Worm (Caenorhabditis elegans): ENCODE results near the gene nlp-28.
A peak's percentile ranks its signal among the peaks of the same experiment; 100 is the strongest.

nlp-28 gene

DNA sequence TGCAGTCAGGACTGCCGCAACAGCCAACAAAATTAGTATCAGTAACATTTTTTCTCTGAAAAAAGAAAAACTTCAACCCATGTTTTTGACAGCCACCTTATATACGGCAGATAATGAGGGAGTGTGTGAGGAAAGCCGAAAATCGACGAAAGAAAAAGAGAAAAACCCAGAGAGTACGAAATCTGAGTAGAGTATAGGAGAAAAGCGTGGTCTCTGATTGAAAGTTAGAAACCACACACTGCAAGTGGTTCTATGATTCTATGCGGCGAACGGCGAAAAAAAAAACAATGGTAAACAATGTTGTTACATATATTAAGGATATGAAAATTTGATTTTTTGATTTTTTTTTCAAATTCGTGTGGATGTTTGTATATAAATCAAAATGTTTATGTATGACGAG, 19.9 kb upstream of the nlp-28 start, which contains the start of gene cyp-34A8:
Gene cyp-34A8 (minus strand): TSS at position 62 of the 400 bp plus-strand sequence.
- TF ChIP-seq alr-1 (tag; optimal IDR thresholded peaks at IDR 0.05; ENCODE audit: borderline replicate concordance) (no peak), nhr-19 (GFP tag; conservative IDR thresholded peaks at IDR 0.05) (no peak), lsy-2 (tag; optimal IDR thresholded peaks at IDR 0.05) (no peak), swsn-7 (tag; optimal IDR thresholded peaks at IDR 0.05) (no peak), dsc-1 (tag; optimal IDR thresholded peaks at IDR 0.05) (no peak), ets-5 (GFP tag; IDR thresholded peaks at IDR 0.05) (no peak), lin-13 (GFP tag; optimal IDR thresholded peaks at IDR 0.05) (no peak), elt-3 (tag; optimal IDR thresholded peaks at IDR 0.05) (peak in 2 of 6 experiments; percentile 6 to 38), unc-86 (tag; optimal IDR thresholded peaks at IDR 0.05) (no peak), sup-37 (GFP tag; optimal IDR thresholded peaks at IDR 0.05) (no peak), unc-62 (GFP tag; optimal IDR thresholded peaks at IDR 0.05) (no peak), Y116A8C.19 (tag; optimal IDR thresholded peaks at IDR 0.05; ENCODE audit: borderline replicate concordance) (no peak), jun-1 (tag; optimal IDR thresholded peaks at IDR 0.05) (no peak), nhr-11 (tag; optimal IDR thresholded peaks at IDR 0.05) (no peak), egl-13 (tag; optimal IDR thresholded peaks at IDR 0.05) (no peak), F16B12.6 (tag; optimal IDR thresholded peaks at IDR 0.05) (no peak), blmp-1 (tag; optimal IDR thresholded peaks at IDR 0.05) (peak; percentile 73), unc-130 (tag; optimal IDR thresholded peaks at IDR 0.05) (no peak), fkh-4 (tag; optimal IDR thresholded peaks at IDR 0.05; ENCODE audit: borderline replicate concordance) (no peak), skn-1 (tag; optimal IDR thresholded peaks at IDR 0.05) (no peak), unc-98 (GFP tag; IDR thresholded peaks at IDR 0.05) (no peak), aha-1 (tag; optimal IDR thresholded peaks at IDR 0.05) (no peak), nhr-90 (tag; optimal IDR thresholded peaks at IDR 0.05; ENCODE audit: poor library complexity) (peak; percentile 15), ceh-90 (tag; optimal IDR thresholded peaks at IDR 0.05) (no peak), snu-23 (GFP tag; optimal IDR thresholded peaks at IDR 0.05) (peak; percentile 27), ztf-4 (tag; optimal IDR thresholded peaks at IDR 0.05) (no peak), mab-9 (GFP tag; IDR thresholded peaks at IDR 0.05) (no peak), nhr-28 (tag; optimal IDR thresholded peaks at IDR 0.05) (no peak), nhr-47 (tag; optimal IDR thresholded peaks at IDR 0.05) (no peak), zag-1 (tag; optimal IDR thresholded peaks at IDR 0.05) (no peak), nhr-20 (tag; optimal IDR thresholded peaks at IDR 0.05) (peak; percentile 74), mep-1 (tag; optimal IDR thresholded peaks at IDR 0.05) (peak; percentile 38), tlp-1 (tag; optimal IDR thresholded peaks at IDR 0.05) (no peak), mef-2 (tag; optimal IDR thresholded peaks at IDR 0.05) (no peak), efl-1 (optimal IDR thresholded peaks at IDR 0.05) (no peak), efl-1 (GFP tag; optimal IDR thresholded peaks at IDR 0.05 in 1 of 2) (peak in 1 of 2 experiments; percentile 68), ceh-82 (tag; optimal IDR thresholded peaks at IDR 0.05) (no peak), fos-1 (tag; optimal IDR thresholded peaks at IDR 0.05) (no peak), snpc-4 (tag; optimal IDR thresholded peaks at IDR 0.05) (no peak), lin-14 (GFP tag; optimal IDR thresholded peaks at IDR 0.05) (peak; percentile 62), aly-2 (tag; optimal IDR thresholded peaks at IDR 0.05) (no peak), ztf-11 (tag; optimal IDR thresholded peaks at IDR 0.05) (no peak), nhr-71 (tag; optimal IDR thresholded peaks at IDR 0.05) (peak; percentile 29), elt-2 (tag; optimal IDR thresholded peaks at IDR 0.05) (no peak), lin-35 (GFP tag; optimal IDR thresholded peaks at IDR 0.05) (peak in 1 of 2 experiments; percentile 6), ama-1 (optimal IDR thresholded peaks at IDR 0.05) (no peak), pag-3 (tag; optimal IDR thresholded peaks at IDR 0.05; ENCODE audit: borderline replicate concordance, insufficient read depth) (no peak)

Data from whole organism, L1 larva.